Worm (Caenorhabditis elegans): ENCODE results near the gene F22E12.1.

Gene F22E12.1

ce11 chrV:10463276-10463675, 6.1 kb upstream of the F22E12.1 start, which contains the start of gene F22E12.3:
Gene F22E12.3 (minus strand): TSS chrV:10463376.
- TF ChIP-seq sptf-1 (tag; optimal IDR thresholded peaks at IDR 0.05) = no peak
- no peak for TF ChIP-seq lin-32 (GFP tag; optimal IDR thresholded peaks at IDR 0.05)
- no peak for TF ChIP-seq unc-62 (GFP tag; optimal IDR thresholded peaks at IDR 0.05)
- no peak for TF ChIP-seq ces-1 (GFP tag; optimal IDR thresholded peaks at IDR 0.05)
- no peak for TF ChIP-seq pha-4 (tag; optimal IDR thresholded peaks at IDR 0.05)
- TF ChIP-seq mls-2 (tag; optimal IDR thresholded peaks at IDR 0.05) = no peak
- no peak for TF ChIP-seq sem-2 (GFP tag; optimal IDR thresholded peaks at IDR 0.05)
- no peak for TF ChIP-seq ceh-39 (tag; optimal IDR thresholded peaks at IDR 0.05)
- no peak for TF ChIP-seq nhr-237 (tag; optimal IDR thresholded peaks at IDR 0.05)

ce11 chrV:10462066-10462465, 4.9 kb upstream of the F22E12.1 start, which contains the start of gene chw-1:
Gene chw-1 (plus strand): TSS chrV:10462282.
- TF ChIP-seq pha-4 (tag; optimal IDR thresholded peaks at IDR 0.05) (no peak), nhr-237 (tag; optimal IDR thresholded peaks at IDR 0.05) (no peak), elt-1 (tag; optimal IDR thresholded peaks at IDR 0.05; ENCODE audit: borderline replicate concordance, insufficient read depth) (no peak), M03D4.4 (tag; optimal IDR thresholded peaks at IDR 0.05) (no peak), tbx-8 (GFP tag; optimal IDR thresholded peaks at IDR 0.05) (no peak), mls-2 (tag; optimal IDR thresholded peaks at IDR 0.05) (no peak)

ce11 chrV:10460685-10461084, 3.5 kb upstream of the F22E12.1 start:
- no peak for TF ChIP-seq cnd-1 (tag; optimal IDR thresholded peaks at IDR 0.05)
- TF ChIP-seq lin-13 (tag; optimal IDR thresholded peaks at IDR 0.05) = no peak
- no peak for TF ChIP-seq nhr-28 (tag; optimal IDR thresholded peaks at IDR 0.05)
- no peak for TF ChIP-seq hlh-1 (tag; optimal IDR thresholded peaks at IDR 0.05)
- no peak for TF ChIP-seq mep-1 (tag; optimal IDR thresholded peaks at IDR 0.05)
- no peak for TF ChIP-seq unc-62 (GFP tag; optimal IDR thresholded peaks at IDR 0.05)
- TF ChIP-seq ceh-83 (GFP tag; optimal IDR thresholded peaks at IDR 0.05) = no peak
- TF ChIP-seq nhr-76 (tag; optimal IDR thresholded peaks at IDR 0.05) = no peak
- TF ChIP-seq M03D4.4 (tag; optimal IDR thresholded peaks at IDR 0.05) = no peak
- TF ChIP-seq elt-3 (tag; optimal IDR thresholded peaks at IDR 0.05) = no peak
- TF ChIP-seq drap-1 (GFP tag; optimal IDR thresholded peaks at IDR 0.05) = no peak
- no peak for TF ChIP-seq pha-4 (tag; optimal IDR thresholded peaks at IDR 0.05)
- TF ChIP-seq unc-120 (tag; optimal IDR thresholded peaks at IDR 0.05; ENCODE audit: poor library complexity, severe bottlenecking) = no peak
- TF ChIP-seq elt-1 (tag; optimal IDR thresholded peaks at IDR 0.05; ENCODE audit: borderline replicate concordance, insufficient read depth) = no peak
- no peak for TF ChIP-seq blmp-1 (tag; optimal IDR thresholded peaks at IDR 0.05)
- no peak for TF ChIP-seq ceh-43 (GFP tag; optimal IDR thresholded peaks at IDR 0.05)
- no peak for TF ChIP-seq lin-32 (GFP tag; optimal IDR thresholded peaks at IDR 0.05)

ce11 chrV:10453466-10453865, 3.7 kb downstream of the F22E12.1 start, which contains the start of gene Y32F6A.5:
Gene Y32F6A.5 (minus strand): TSS chrV:10453605.
- TF ChIP-seq ces-1 (GFP tag; optimal IDR thresholded peaks at IDR 0.05) = no peak

ce11 chrV:10441135-10442024, 15.8 kb downstream of the F22E12.1 start, which contains the start of gene pap-1:
Gene pap-1 (plus strand): TSS chrV:10441974.
- peak; percentile 61 for TF ChIP-seq lsy-2 (tag; optimal IDR thresholded peaks at IDR 0.05)
- TF ChIP-seq hlh-1 (tag; optimal IDR thresholded peaks at IDR 0.05) = no peak
- TF ChIP-seq mab-5 (tag; optimal IDR thresholded peaks at IDR 0.05) = no peak
- TF ChIP-seq unc-120 (tag; optimal IDR thresholded peaks at IDR 0.05; ENCODE audit: poor library complexity, severe bottlenecking) = peak; percentile 8
- TF ChIP-seq drap-1 (GFP tag; optimal IDR thresholded peaks at IDR 0.05) = no peak

ce11 chrV:10440723-10441122, 16.4 kb downstream of the F22E12.1 start, which contains the start of gene snf-10:
Gene snf-10 (minus strand): TSS chrV:10440823.
- TF ChIP-seq nhr-76 (tag; optimal IDR thresholded peaks at IDR 0.05) (no peak), nhr-28 (tag; optimal IDR thresholded peaks at IDR 0.05) (no peak), nhr-237 (tag; optimal IDR thresholded peaks at IDR 0.05) (no peak), pha-4 (tag; optimal IDR thresholded peaks at IDR 0.05) (no peak), unc-62 (GFP tag; optimal IDR thresholded peaks at IDR 0.05) (no peak), unc-39 (tag; optimal IDR thresholded peaks at IDR 0.05) (no peak), ceh-83 (GFP tag; optimal IDR thresholded peaks at IDR 0.05) (no peak), nhr-2 (tag; optimal IDR thresholded peaks at IDR 0.05) (no peak), snpc-4 (tag; optimal IDR thresholded peaks at IDR 0.05) (no peak), mab-5 (tag; optimal IDR thresholded peaks at IDR 0.05) (no peak), bed-3 (GFP tag; optimal IDR thresholded peaks at IDR 0.05) (no peak), hlh-1 (tag; optimal IDR thresholded peaks at IDR 0.05) (no peak), unc-120 (tag; optimal IDR thresholded peaks at IDR 0.05; ENCODE audit: poor library complexity, severe bottlenecking) (no peak), lin-32 (GFP tag; optimal IDR thresholded peaks at IDR 0.05) (no peak), zip-8 (tag; optimal IDR thresholded peaks at IDR 0.05) (no peak)
